Worm (Caenorhabditis elegans) whole organism, midembryonic: ENCODE data around the gene F10E9.7.

ENCODE experiments used
- T22C8.4 ChIP-seq: fragments of 200-800 bp; sonication (Bioruptor generic); IDR thresholded peaks from 2 replicates; pipeline ENCODE4 v1.3.6; 2022; ENCODE audit warnings: missing genetic modification characterization, missing compliant biosample characterization
- cog-1 ChIP-seq: sonication (generic microtip); optimal IDR thresholded peaks from 2 replicates; lab custom pipeline; 2016; ENCODE audit warnings: missing genetic modification characterization, missing compliant biosample characterization
- flt-1 ChIP-seq: fragments of 200-800 bp; sonication (Bioruptor generic); IDR thresholded peaks from 2 replicates; pipeline ENCODE4 v1.3.6; 2022; ENCODE audit warnings: missing genetic modification characterization, missing compliant biosample characterization
- klf-2 ChIP-seq: fragments of 200-800 bp; sonication (Bioruptor generic); conservative IDR thresholded peaks from 2 replicates; pipeline ENCODE4 v1.3.6; 2022; ENCODE audit warnings: missing genetic modification reagents, missing genetic modification characterization, missing compliant biosample characterization
- med-1 ChIP-seq: sonication (generic microtip); optimal IDR thresholded peaks from 2 replicates; lab custom pipeline; 2017; ENCODE audit warnings: missing genetic modification characterization, mild to moderate bottlenecking, missing compliant biosample characterization, antibody characterized with exemption, missing genetic modification reagents; ENCODE audit not compliant: insufficient read depth
- ref-1 ChIP-seq: fragments of 200-800 bp; sonication (Bioruptor generic); conservative IDR thresholded peaks from 2 replicates; pipeline ENCODE4 v1.3.6; 2022; ENCODE audit warnings: missing genetic modification reagents, missing genetic modification characterization, missing compliant biosample characterization
- tab-1 ChIP-seq: fragments of 200-800 bp; sonication (Bioruptor generic); IDR thresholded peaks from 2 replicates; pipeline ENCODE4 v1.3.6; 2022; ENCODE audit warnings: missing genetic modification characterization, missing compliant biosample characterization
- ztf-23 ChIP-seq: fragments of 200-800 bp; sonication (Bioruptor generic); IDR thresholded peaks from 2 replicates; pipeline ENCODE4 v1.3.6; 2022; ENCODE audit warnings: missing genetic modification reagents, missing genetic modification characterization, missing compliant biosample characterization
- ztf-29 ChIP-seq: fragments of 200-800 bp; sonication (Bioruptor generic); IDR thresholded peaks from 2 replicates; pipeline ENCODE4 v1.3.6; 2022; ENCODE audit warnings: missing genetic modification reagents, missing genetic modification characterization, missing compliant biosample characterization

F10E9.7 gene

ce11 chrIII:8325574-8326513 is 18.6 kb upstream of the F10E9.7 start, which contains the start of gene ZC262.13:
Gene ZC262.13, plus strand, starts transcription at chrIII:8326214.
- TF ChIP-seq ztf-29 (GFP tag; lab: Robert Waterston, UW) (no peak), tab-1 (no peak), T22C8.4 (no peak), cog-1 (tag; lab: Kevin White, UChicago) (no peak), ztf-23 (GFP tag; lab: Robert Waterston, UW) (no peak), ref-1 (no peak)

ce11 chrIII:8324412-8324811 is 17.2 kb upstream of the F10E9.7 start, which contains the start of gene F10E9.12:
Gene F10E9.12, plus strand, starts transcription at chrIII:8324542.
- no peak for TF ChIP-seq tab-1
- no peak for TF ChIP-seq med-1 (GFP tag; lab: Kevin White, UChicago)
- no peak for TF ChIP-seq klf-2 (GFP tag; lab: Robert Waterston, UW)
- TF ChIP-seq cog-1 (tag; lab: Kevin White, UChicago): no peak
- TF ChIP-seq T22C8.4: no peak
- no peak for TF ChIP-seq ztf-23 (GFP tag; lab: Robert Waterston, UW)
- TF ChIP-seq flt-1: no peak

ce11 chrIII:8322645-8323213 is 15.5 kb upstream of the F10E9.7 start, which contains the start of gene F10E9.1:
Gene F10E9.1, plus strand, starts transcription at chrIII:8323163.
- TF ChIP-seq ztf-29 (GFP tag; lab: Robert Waterston, UW) (no peak), med-1 (GFP tag; lab: Kevin White, UChicago) (no peak), ref-1 (no peak), cog-1 (tag; lab: Kevin White, UChicago) (no peak), flt-1 (no peak), T22C8.4 (no peak)

- TF ChIP-seq ztf-23 (GFP tag; lab: Robert Waterston, UW) (no peak), T22C8.4 (no peak), cog-1 (tag; lab: Kevin White, UChicago) (no peak), klf-2 (GFP tag; lab: Robert Waterston, UW) (no peak), flt-1 (no peak), med-1 (GFP tag; lab: Kevin White, UChicago) (no peak), ztf-29 (GFP tag; lab: Robert Waterston, UW) (no peak), tab-1 (no peak), ref-1 (no peak)
Observed at ce11 chrIII:8321225-8321624, 14.0 kb upstream of the F10E9.7 start.

ce11 chrIII:8320183-8320582 is 12.9 kb upstream of the F10E9.7 start, which contains the start of gene F10E9.10:
Gene F10E9.10, minus strand, starts transcription at chrIII:8320283.
- TF ChIP-seq ztf-29 (GFP tag; lab: Robert Waterston, UW) (no peak), cog-1 (tag; lab: Kevin White, UChicago) (no peak), ref-1 (no peak), ztf-23 (GFP tag; lab: Robert Waterston, UW) (no peak), klf-2 (GFP tag; lab: Robert Waterston, UW) (no peak), med-1 (GFP tag; lab: Kevin White, UChicago) (no peak), T22C8.4 (no peak), flt-1 (no peak), tab-1 (no peak)

- TF ChIP-seq cog-1 (tag; lab: Kevin White, UChicago) (peak; percentile 63), ztf-23 (GFP tag; lab: Robert Waterston, UW) (peak; percentile 79; the same call in 1 of the 2 replicates), flt-1 (peak; percentile 81), med-1 (GFP tag; lab: Kevin White, UChicago) (no peak), T22C8.4 (no peak), ref-1 (no peak), klf-2 (GFP tag; lab: Robert Waterston, UW) (peak; percentile 62; the same call in 1 of the 2 replicates)
Observed at ce11 chrIII:8319100-8319499, 11.9 kb upstream of the F10E9.7 start, which contains the start of gene F10E9.11. Gene F10E9.11, minus strand, starts transcription at chrIII:8319260.

- no peak for TF ChIP-seq tab-1
- TF ChIP-seq ztf-29 (GFP tag; lab: Robert Waterston, UW): no peak
Observed at ce11 chrIII:8318488-8318887, 11.2 kb upstream of the F10E9.7 start, which contains the start of gene sas-4. Gene sas-4, minus strand, starts transcription at chrIII:8318588.

- no peak for TF ChIP-seq tab-1
- no peak for TF ChIP-seq cog-1 (tag; lab: Kevin White, UChicago)
- TF ChIP-seq ztf-23 (GFP tag; lab: Robert Waterston, UW): no peak
- TF ChIP-seq T22C8.4: no peak
- no peak for TF ChIP-seq klf-2 (GFP tag; lab: Robert Waterston, UW)
- no peak for TF ChIP-seq ztf-29 (GFP tag; lab: Robert Waterston, UW)
- no peak for TF ChIP-seq ref-1
- no peak for TF ChIP-seq flt-1
- TF ChIP-seq med-1 (GFP tag; lab: Kevin White, UChicago): no peak
Observed at ce11 chrIII:8312393-8312792, 5.2 kb upstream of the F10E9.7 start, which contains the start of gene F10E9.2. Gene F10E9.2, plus strand, starts transcription at chrIII:8312693.

ce11 chrIII:8310239-8311057 is 3.2 kb upstream of the F10E9.7 start, which contains the start of gene F10E9.3:
Gene F10E9.3, plus strand, starts transcription at chrIII:8311007.
- TF ChIP-seq flt-1 (no peak), ztf-29 (GFP tag; lab: Robert Waterston, UW) (no peak), med-1 (GFP tag; lab: Kevin White, UChicago) (no peak), ref-1 (no peak), tab-1 (no peak), klf-2 (GFP tag; lab: Robert Waterston, UW) (no peak)
